Worm (Caenorhabditis elegans): ENCODE data around the gene clec-210.

The clec-210 gene

ce11 chrV:3112198-3112597, 6.0 kb upstream of the clec-210 start:
- TF ChIP-seq hlh-1 (tag; optimal IDR thresholded peaks at IDR 0.05) (no peak), drap-1 (GFP tag; optimal IDR thresholded peaks at IDR 0.05) (no peak), nhr-28 (tag; optimal IDR thresholded peaks at IDR 0.05) (no peak), lsy-2 (tag; optimal IDR thresholded peaks at IDR 0.05) (no peak), mab-5 (tag; optimal IDR thresholded peaks at IDR 0.05) (no peak), unc-120 (tag; optimal IDR thresholded peaks at IDR 0.05; ENCODE audit: poor library complexity, severe bottlenecking) (no peak), unc-39 (tag; optimal IDR thresholded peaks at IDR 0.05) (no peak), nhr-2 (tag; optimal IDR thresholded peaks at IDR 0.05) (no peak), ceh-43 (GFP tag; optimal IDR thresholded peaks at IDR 0.05) (no peak)

- TF ChIP-seq unc-62 (GFP tag; optimal IDR thresholded peaks at IDR 0.05) = no peak
- no peak for TF ChIP-seq nhr-237 (tag; optimal IDR thresholded peaks at IDR 0.05)
- TF ChIP-seq elt-1 (tag; optimal IDR thresholded peaks at IDR 0.05; ENCODE audit: borderline replicate concordance, insufficient read depth) = no peak
- TF ChIP-seq mep-1 (tag; optimal IDR thresholded peaks at IDR 0.05) = no peak
- TF ChIP-seq M03D4.4 (tag; optimal IDR thresholded peaks at IDR 0.05) = no peak
- TF ChIP-seq lin-32 (GFP tag; optimal IDR thresholded peaks at IDR 0.05) = no peak
- TF ChIP-seq lin-13 (tag; optimal IDR thresholded peaks at IDR 0.05) = no peak
- no peak for TF ChIP-seq tbx-8 (GFP tag; optimal IDR thresholded peaks at IDR 0.05)
- no peak for TF ChIP-seq ceh-83 (GFP tag; optimal IDR thresholded peaks at IDR 0.05)
- TF ChIP-seq nhr-28 (tag; optimal IDR thresholded peaks at IDR 0.05) = no peak
- no peak for TF ChIP-seq mls-2 (tag; optimal IDR thresholded peaks at IDR 0.05)
- TF ChIP-seq blmp-1 (tag; optimal IDR thresholded peaks at IDR 0.05) = no peak
- TF ChIP-seq nhr-2 (tag; optimal IDR thresholded peaks at IDR 0.05) = no peak
- TF ChIP-seq nhr-76 (tag; optimal IDR thresholded peaks at IDR 0.05) = no peak
These were observed 4.4 kb upstream of the clec-210 start, which contains the start of gene Y73C8C.8 for ce11 chrV:3113751-3114150. Gene Y73C8C.8, minus strand, starts transcription at chrV:3113851.

- TF ChIP-seq bed-3 (GFP tag; optimal IDR thresholded peaks at IDR 0.05) (no peak), nhr-237 (tag; optimal IDR thresholded peaks at IDR 0.05) (no peak), unc-120 (tag; optimal IDR thresholded peaks at IDR 0.05; ENCODE audit: poor library complexity, severe bottlenecking) (no peak), lin-32 (GFP tag; optimal IDR thresholded peaks at IDR 0.05) (no peak), M03D4.4 (tag; optimal IDR thresholded peaks at IDR 0.05) (no peak), snpc-4 (tag; optimal IDR thresholded peaks at IDR 0.05) (no peak), lin-13 (tag; optimal IDR thresholded peaks at IDR 0.05) (no peak), nhr-2 (tag; optimal IDR thresholded peaks at IDR 0.05) (no peak), ces-1 (GFP tag; optimal IDR thresholded peaks at IDR 0.05) (no peak), flh-1 (GFP tag; optimal IDR thresholded peaks at IDR 0.05) (no peak), nhr-76 (tag; optimal IDR thresholded peaks at IDR 0.05) (no peak), pha-4 (tag; optimal IDR thresholded peaks at IDR 0.05) (no peak)
These were observed 3.2 kb upstream of the clec-210 start, which contains the start of gene Y73C8C.3 for ce11 chrV:3114973-3115372. Gene Y73C8C.3, plus strand, starts transcription at chrV:3115273.

- TF ChIP-seq ceh-39 (tag; optimal IDR thresholded peaks at IDR 0.05) (no peak), mls-2 (tag; optimal IDR thresholded peaks at IDR 0.05) (no peak), blmp-1 (tag; optimal IDR thresholded peaks at IDR 0.05) (no peak), sptf-1 (tag; optimal IDR thresholded peaks at IDR 0.05) (no peak), ztf-11 (tag; optimal IDR thresholded peaks at IDR 0.05) (no peak), mab-5 (tag; optimal IDR thresholded peaks at IDR 0.05) (no peak), elt-1 (tag; optimal IDR thresholded peaks at IDR 0.05; ENCODE audit: borderline replicate concordance, insufficient read depth) (no peak), pha-4 (tag; optimal IDR thresholded peaks at IDR 0.05) (no peak), ceh-43 (GFP tag; optimal IDR thresholded peaks at IDR 0.05) (no peak), unc-62 (GFP tag; optimal IDR thresholded peaks at IDR 0.05) (no peak), nhr-2 (tag; optimal IDR thresholded peaks at IDR 0.05) (no peak), nhr-237 (tag; optimal IDR thresholded peaks at IDR 0.05) (no peak), tbx-8 (GFP tag; optimal IDR thresholded peaks at IDR 0.05) (no peak), flh-1 (GFP tag; optimal IDR thresholded peaks at IDR 0.05) (no peak), snpc-4 (tag; optimal IDR thresholded peaks at IDR 0.05) (no peak), mep-1 (tag; optimal IDR thresholded peaks at IDR 0.05) (no peak)
These were observed 1.0 kb downstream of the clec-210 start for ce11 chrV:3119185-3119584.

- TF ChIP-seq blmp-1 (tag; optimal IDR thresholded peaks at IDR 0.05) (no peak), ceh-83 (GFP tag; optimal IDR thresholded peaks at IDR 0.05) (no peak), bed-3 (GFP tag; optimal IDR thresholded peaks at IDR 0.05) (no peak), nhr-28 (tag; optimal IDR thresholded peaks at IDR 0.05) (no peak), hlh-1 (tag; optimal IDR thresholded peaks at IDR 0.05) (no peak), cnd-1 (tag; optimal IDR thresholded peaks at IDR 0.05) (no peak), mab-5 (tag; optimal IDR thresholded peaks at IDR 0.05) (no peak), flh-1 (GFP tag; optimal IDR thresholded peaks at IDR 0.05) (no peak), pha-4 (tag; optimal IDR thresholded peaks at IDR 0.05) (no peak), lin-32 (GFP tag; optimal IDR thresholded peaks at IDR 0.05) (no peak), mep-1 (tag; optimal IDR thresholded peaks at IDR 0.05) (no peak), ces-1 (GFP tag; optimal IDR thresholded peaks at IDR 0.05) (no peak), drap-1 (GFP tag; optimal IDR thresholded peaks at IDR 0.05) (no peak), unc-120 (tag; optimal IDR thresholded peaks at IDR 0.05; ENCODE audit: poor library complexity, severe bottlenecking) (no peak)
These were observed 3.6 kb downstream of the clec-210 start, which contains the start of gene srt-56 for ce11 chrV:3121743-3122142. Gene srt-56, minus strand, starts transcription at chrV:3121843.

Measured in whole organism, mixed stage, embryonic.